Fruit fly (Drosophila melanogaster) whole organism, wandering third instar larva: ENCODE results near the gene CG34384.

Experiments
- Abd-B ChIP-seq: fragments of >200 bp; optimal IDR thresholded peaks from 2 replicates; lab custom pipeline; 2017; ENCODE audit warnings: missing biosample characterization, missing genetic modification characterization
- CG32264 ChIP-seq: fragments of 200-800 bp; sonication (Bioruptor generic); optimal IDR thresholded peaks from 2 replicates; lab custom pipeline; 2016; ENCODE audit warnings: missing biosample characterization, missing genetic modification characterization
- CG9705 ChIP-seq: fragments of 200-800 bp; sonication (Bioruptor generic); optimal IDR thresholded peaks from 2 replicates; lab custom pipeline; 2018; ENCODE audit warnings: missing biosample characterization, mild to moderate bottlenecking, missing genetic modification characterization
- CrebA ChIP-seq: fragments of 200-800 bp; sonication (Bioruptor generic); optimal IDR thresholded peaks from 2 replicates; lab custom pipeline; 2016; ENCODE audit warnings: missing biosample characterization, mild to moderate bottlenecking, missing genetic modification characterization, borderline replicate concordance
- Dif ChIP-seq: fragments of 200-275, 200-300 bp; sonication (Bioruptor generic); optimal IDR thresholded peaks from 2 replicates; lab custom pipeline; 2018; ENCODE audit warnings: missing biosample characterization, missing genetic modification characterization; ENCODE audit not compliant: partially characterized antibody
- GATAd ChIP-seq: sonication (Bioruptor generic); optimal IDR thresholded peaks from 2 replicates; lab custom pipeline; 2016; ENCODE audit warnings: missing biosample characterization, missing genetic modification characterization
- HLH106 ChIP-seq: fragments of 200-800 bp; optimal IDR thresholded peaks from 3 replicates; lab custom pipeline; 2019; ENCODE audit warnings: missing biosample characterization, mild to moderate bottlenecking, missing genetic modification characterization, moderate library complexity
- Hr78 ChIP-seq: fragments of >200 bp; optimal IDR thresholded peaks from 2 replicates; lab custom pipeline; 2017; ENCODE audit warnings: missing biosample characterization, missing genetic modification characterization
- Jra ChIP-seq: sonication (Bioruptor generic); optimal IDR thresholded peaks from 2 replicates; lab custom pipeline; 2016; ENCODE audit warnings: missing biosample characterization, missing genetic modification characterization
- Mio ChIP-seq: sonication (Bioruptor generic); optimal IDR thresholded peaks from 2 replicates; lab custom pipeline; 2016; ENCODE audit warnings: missing biosample characterization, missing genetic modification characterization
- Myc ChIP-seq: fragments of >200 bp; optimal IDR thresholded peaks from 2 replicates; lab custom pipeline; 2017
- N ChIP-seq: fragments of >200 bp; optimal IDR thresholded peaks from 2 replicates; lab custom pipeline; 2018; ENCODE audit warnings: missing biosample characterization, missing external identifiers, missing genetic modification characterization
- OdsH ChIP-seq: fragments of 200-800 bp; sonication (Bioruptor generic); optimal IDR thresholded peaks from 2 replicates; lab custom pipeline; 2016; ENCODE audit warnings: missing biosample characterization, mild to moderate bottlenecking, missing genetic modification characterization
- Rel ChIP-seq, 2 experiments: fragments of 200-800 bp; sonication (Bioruptor generic) in 1 of 2; optimal IDR thresholded peaks; 2 replicates in 1 of 2; 3 replicates in 1 of 2; lab custom pipeline; 2016 to 2019; ENCODE audit warnings: mild to moderate bottlenecking in 2 of 2, missing biosample characterization in 2 of 2, missing genetic modification characterization in 2 of 2, moderate library complexity in 1 of 2
- br ChIP-seq: fragments of 200-800 bp; sonication (Bioruptor generic); optimal IDR thresholded peaks from 2 replicates; lab custom pipeline; 2016; ENCODE audit warnings: missing biosample characterization, missing genetic modification characterization
- dmrt93B ChIP-seq: fragments of 200-800 bp; sonication (Bioruptor generic); optimal IDR thresholded peaks from 2 replicates; lab custom pipeline; 2018; ENCODE audit warnings: missing biosample characterization, mild to moderate bottlenecking, missing genetic modification characterization
- dsf ChIP-seq: sonication (Bioruptor generic); optimal IDR thresholded peaks from 2 replicates; lab custom pipeline; 2016; ENCODE audit warnings: missing biosample characterization, missing genetic modification characterization, borderline replicate concordance
- ey ChIP-seq: fragments of 200-800 bp; sonication (Bioruptor generic); optimal IDR thresholded peaks from 2 replicates; lab custom pipeline; 2016; ENCODE audit warnings: missing biosample characterization, missing genetic modification characterization
- foxo ChIP-seq, 2 experiments: fragments of 200-800 bp; sonication (Bioruptor generic); optimal IDR thresholded peaks; 2 replicates in 1 of 2; 3 replicates in 1 of 2; lab custom pipeline; 2016 to 2017; ENCODE audit warnings: missing biosample characterization in 2 of 2, missing genetic modification characterization in 2 of 2
- fru ChIP-seq: fragments of 200-800 bp; sonication (Bioruptor generic); optimal IDR thresholded peaks from 3 replicates; lab custom pipeline; 2016; ENCODE audit warnings: missing biosample characterization, mild to moderate bottlenecking, missing genetic modification characterization
- h ChIP-seq: fragments of 200-800 bp; sonication (Bioruptor generic); optimal IDR thresholded peaks from 3 replicates; lab custom pipeline; 2016; ENCODE audit warnings: missing biosample characterization, mild to moderate bottlenecking, missing genetic modification characterization
- psq ChIP-seq: fragments of 200-800 bp; sonication (Bioruptor generic); optimal IDR thresholded peaks from 3 replicates; lab custom pipeline; 2017; ENCODE audit warnings: missing biosample characterization, mild to moderate bottlenecking, missing genetic modification characterization, moderate library complexity
- rgr ChIP-seq: fragments of 200-800 bp; sonication (Bioruptor generic); optimal IDR thresholded peaks from 3 replicates; lab custom pipeline; 2016; ENCODE audit warnings: missing biosample characterization, mild to moderate bottlenecking, missing genetic modification characterization
- sv ChIP-seq: fragments of 200-800 bp; sonication (Bioruptor generic); optimal IDR thresholded peaks from 3 replicates; lab custom pipeline; 2016; ENCODE audit warnings: missing biosample characterization, missing genetic modification characterization
- tai ChIP-seq: sonication (Bioruptor generic); optimal IDR thresholded peaks from 2 replicates; lab custom pipeline; 2016; ENCODE audit warnings: missing biosample characterization, missing genetic modification characterization
- usp ChIP-seq: fragments of >200 bp; optimal IDR thresholded peaks from 2 replicates; lab custom pipeline; 2017; ENCODE audit warnings: missing biosample characterization, missing genetic modification characterization

Gene CG34384

DNA sequence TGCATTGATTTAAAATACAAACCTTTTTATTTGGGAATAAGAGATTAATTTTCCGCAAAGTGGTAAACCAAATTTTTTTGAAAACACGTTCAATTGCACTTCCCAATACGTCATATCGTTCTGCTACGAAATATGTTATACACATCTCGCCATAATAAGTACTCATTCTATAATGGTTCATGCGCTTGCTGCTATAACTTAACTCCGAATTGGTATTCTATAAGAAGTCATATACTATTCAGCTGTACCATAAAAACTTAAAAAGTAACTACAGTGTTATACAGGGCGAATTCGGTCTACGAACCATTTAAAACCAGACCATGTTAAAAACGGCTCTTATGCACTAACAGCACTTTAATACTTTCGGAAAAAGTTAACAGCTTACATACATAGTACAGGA, 34.5 kb upstream of the CG34384 start:
- TF ChIP-seq GATAd (GFP tag; lab: Kevin White, UChicago): no peak
- TF ChIP-seq Myc: peak; percentile 57

DNA sequence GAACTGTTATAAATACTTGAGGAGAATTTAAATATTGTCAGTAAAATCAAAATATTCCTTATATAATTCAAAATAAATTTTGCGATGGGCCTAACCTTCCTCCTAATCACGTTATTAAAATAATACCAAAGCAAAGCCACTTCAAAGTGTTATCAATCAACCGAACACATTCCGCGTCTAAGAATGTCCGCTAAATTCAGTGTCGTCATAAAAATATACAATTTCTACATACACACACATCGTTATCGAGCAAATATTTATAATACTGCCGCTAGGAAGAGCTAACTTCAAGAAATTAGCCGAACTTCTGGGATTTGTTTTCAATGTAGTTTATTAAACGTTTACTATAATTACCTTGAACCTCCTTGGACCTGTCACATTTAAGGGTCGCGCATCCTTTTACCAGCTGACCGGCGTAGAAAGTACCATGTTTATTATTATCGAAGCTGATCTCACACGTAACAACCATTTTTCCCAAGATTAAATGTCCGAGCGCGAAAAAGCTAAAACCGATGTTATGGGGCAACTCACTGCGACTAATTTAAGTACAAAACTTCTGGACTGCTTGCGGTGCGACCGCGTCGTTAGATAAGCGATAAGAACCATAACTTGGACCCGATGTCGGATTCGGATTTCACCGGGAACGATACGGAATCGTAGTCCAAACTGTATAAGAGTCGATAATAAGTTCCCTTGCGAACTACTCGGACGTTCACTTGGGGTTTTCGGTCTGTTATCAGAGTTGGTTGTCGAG, 31.1 kb upstream of the CG34384 start, which contains the start of gene CG18747:
Gene CG18747 (minus strand): TSS at position 514 of the 754 bp plus-strand sequence.
- TF ChIP-seq CG9705 (GFP tag; lab: Kevin White, UChicago) (no peak), Rel (GFP tag; optimal IDR thresholded peaks at IDR 0.05; lab: Kevin White, UChicago) (no peak), Rel (tag; optimal IDR thresholded peaks at IDR 0.05; lab: Kevin White, UChicago) (peak; percentile 35), Myc (no peak), Dif (no peak), fru (GFP tag; lab: Kevin White, UChicago) (no peak)
- TF ChIP-seq, all 38 proteins: peak for 1

DNA sequence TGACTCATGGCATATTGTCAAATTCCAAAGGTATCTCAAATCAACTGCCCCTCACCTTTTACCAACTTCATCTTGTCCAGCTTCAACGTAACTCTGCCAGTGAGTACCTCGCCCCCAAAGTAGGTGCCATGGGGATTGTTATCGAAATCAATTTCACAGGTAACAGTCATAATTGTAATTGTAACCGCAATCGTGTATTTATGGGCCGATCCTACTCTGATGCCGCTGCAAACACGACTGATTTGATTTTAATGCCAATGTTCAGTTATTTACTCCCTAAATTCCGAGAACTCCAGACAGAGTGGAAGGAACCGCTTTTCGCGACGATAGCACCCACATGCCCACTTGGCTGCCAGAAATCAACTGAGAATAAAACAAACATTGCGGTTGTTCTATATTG, 28.4 kb upstream of the CG34384 start, which contains the start of gene CG18745:
Gene CG18745 (minus strand): TSS at position 336 of the 400 bp plus-strand sequence.
- TF ChIP-seq Abd-B (GFP tag; lab: Kevin White, UChicago) (no peak), dmrt93B (no peak), CG9705 (GFP tag; lab: Kevin White, UChicago) (no peak), GATAd (GFP tag; lab: Kevin White, UChicago) (no peak), Dif (no peak), tai (GFP tag; lab: Kevin White, UChicago) (no peak), psq (GFP tag; lab: Kevin White, UChicago) (no peak), OdsH (GFP tag; lab: Kevin White, UChicago) (no peak), rgr (GFP tag; lab: Kevin White, UChicago) (peak; percentile 15), N (no peak), CrebA (no peak), h (GFP tag; lab: Kevin White, UChicago) (no peak), Jra (peak; percentile 11), Hr78 (GFP tag; lab: Kevin White, UChicago) (no peak), Rel (GFP tag; optimal IDR thresholded peaks at IDR 0.05; lab: Kevin White, UChicago) (no peak), Rel (tag; optimal IDR thresholded peaks at IDR 0.05; lab: Kevin White, UChicago) (peak; percentile 40), ey (no peak), Mio (GFP tag; lab: Kevin White, UChicago) (no peak), sv (GFP tag; lab: Kevin White, UChicago) (no peak), CG32264 (no peak), fru (GFP tag; lab: Kevin White, UChicago) (no peak)

DNA sequence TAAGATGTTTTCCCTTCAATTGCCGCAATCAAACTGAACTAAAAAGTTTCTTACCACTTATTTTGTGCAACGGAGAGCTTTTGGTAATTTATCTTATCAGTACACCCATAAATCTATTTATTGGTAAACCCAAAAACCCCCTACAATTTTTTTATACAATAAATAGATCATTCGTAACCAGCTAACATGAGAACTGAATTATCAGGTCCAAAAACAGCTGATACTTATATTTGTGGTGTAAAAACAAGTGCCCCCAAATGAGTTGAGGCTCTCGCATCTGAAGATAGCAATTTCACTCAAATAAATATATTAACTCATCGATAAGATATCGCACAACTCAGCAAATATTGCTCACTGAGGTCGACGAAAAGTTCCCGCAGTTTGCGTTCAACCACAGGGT, 26.3 kb upstream of the CG34384 start, which contains the start of gene CG18748:
Gene CG18748 (minus strand): TSS at position 25 of the 400 bp plus-strand sequence.
- TF ChIP-seq br (GFP tag; lab: Kevin White, UChicago) (no peak), foxo (GFP tag; optimal IDR thresholded peaks at IDR 0.05; lab: Kevin White, UChicago) (no peak), usp (no peak), HLH106 (tag; lab: Kevin White, UChicago) (no peak), Rel (GFP tag; optimal IDR thresholded peaks at IDR 0.05; lab: Kevin White, UChicago) (no peak), Rel (tag; optimal IDR thresholded peaks at IDR 0.05; lab: Kevin White, UChicago) (peak; percentile 96), CrebA (peak; percentile 11)
- TF ChIP-seq, all 38 proteins: peak for 2

DNA sequence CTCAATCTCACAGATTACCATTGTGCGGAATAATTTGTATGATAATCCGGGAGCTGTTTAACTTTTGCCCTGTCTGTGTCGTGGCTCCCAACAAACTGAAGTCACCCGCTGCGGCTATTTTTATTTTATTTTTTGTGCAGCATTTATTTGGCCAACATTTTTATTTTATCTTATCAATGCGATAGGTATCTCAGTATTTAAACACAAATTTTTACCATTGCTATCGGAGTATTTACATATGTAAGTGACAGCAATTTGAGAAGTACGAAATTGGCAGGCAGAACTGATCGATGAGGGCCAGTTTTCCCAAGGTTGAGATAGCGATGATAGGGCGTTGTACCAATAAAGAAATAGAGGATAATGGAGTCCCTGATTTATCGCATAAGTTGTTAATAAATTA, 24.1 kb upstream of the CG34384 start, which contains the start of gene CG18746:
Gene CG18746 (minus strand): TSS at position 101 of the 400 bp plus-strand sequence.
- no peak for TF ChIP-seq dsf (GFP tag; lab: Kevin White, UChicago)
- TF ChIP-seq sv (GFP tag; lab: Kevin White, UChicago): no peak

DNA sequence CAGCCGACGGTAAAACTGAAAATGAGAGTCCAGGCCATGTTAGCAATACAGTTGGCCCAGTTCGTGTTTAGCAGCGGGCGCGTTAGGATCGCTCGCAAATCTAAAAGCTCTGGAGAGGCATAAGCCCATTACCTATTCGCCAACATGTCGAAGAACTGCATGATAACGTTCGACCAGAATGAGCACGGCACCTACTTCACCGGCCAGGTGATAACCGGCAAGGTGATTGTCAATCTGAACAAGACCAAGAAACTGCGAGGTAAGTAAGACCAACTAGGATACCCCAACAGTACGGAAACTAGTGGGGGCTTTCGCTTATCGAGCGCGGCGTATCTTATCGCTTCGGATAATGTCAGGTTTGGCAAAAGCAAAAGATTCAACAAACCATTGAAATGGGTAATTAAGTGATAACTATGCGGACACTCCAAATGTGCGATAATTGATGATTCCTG, 23.6 kb upstream of the CG34384 start, which contains the start of gene CG10086:
Gene CG10086 (plus strand): TSS at position 51 of the 452 bp plus-strand sequence.
- TF ChIP-seq h (GFP tag; lab: Kevin White, UChicago): peak; percentile 22
- TF ChIP-seq Rel (GFP tag; optimal IDR thresholded peaks at IDR 0.05; lab: Kevin White, UChicago): no peak
- TF ChIP-seq Rel (tag; optimal IDR thresholded peaks at IDR 0.05; lab: Kevin White, UChicago): peak; percentile 2
- TF ChIP-seq Jra: no peak
